Worm (Caenorhabditis elegans) whole organism, L1 larva: Measurements from ENCODE around the gene ncr-2.

ENCODE experiments used
- C04F5.9 ChIP-seq: sonication (generic microtip); optimal IDR thresholded peaks from 2 replicates; lab custom pipeline; 2016; ENCODE audit warnings: missing genetic modification characterization, missing compliant biosample characterization
- C16A3.4 ChIP-seq: fragments of 150-350 bp; optimal IDR thresholded peaks from 2 replicates; lab custom pipeline; 2014; ENCODE audit warnings: missing biosample characterization, missing genetic modification characterization
- F16B12.6 ChIP-seq: fragments of 150-350 bp; optimal IDR thresholded peaks from 2 replicates; lab custom pipeline; 2014; ENCODE audit warnings: missing biosample characterization, missing genetic modification characterization
- blmp-1 ChIP-seq: fragments of 150-350 bp; optimal IDR thresholded peaks from 2 replicates; lab custom pipeline; 2014; ENCODE audit warnings: missing biosample characterization, missing genetic modification characterization
- ceh-63 ChIP-seq: fragments of 200-800 bp; sonication (Bioruptor generic); optimal IDR thresholded peaks from 2 replicates; lab custom pipeline; 2018; ENCODE audit warnings: mild to moderate bottlenecking, missing genetic modification characterization, missing compliant biosample characterization
- ceh-8 ChIP-seq: fragments of 200-800 bp; sonication (Bioruptor generic); optimal IDR thresholded peaks from 2 replicates; lab custom pipeline; 2018; ENCODE audit warnings: mild to moderate bottlenecking, missing genetic modification characterization, moderate library complexity, missing compliant biosample characterization
- ceh-82 ChIP-seq, 3 experiments: fragments of 150-350 bp in 1 of 3; sonication (generic microtip) in 2 of 3; optimal IDR thresholded peaks; 2 replicates each; lab custom pipeline; 2014 to 2017; ENCODE audit warnings: missing biosample characterization in 3 of 3, missing genetic modification characterization in 3 of 3
- ces-1 ChIP-seq: fragments of 150-350 bp; optimal IDR thresholded peaks from 2 replicates; lab custom pipeline; 2014; ENCODE audit warnings: missing biosample characterization, missing genetic modification reagents, missing genetic modification characterization
- dpl-1 ChIP-seq, 3 experiments: fragments of 150-350 bp in 2 of 3; sonication (generic microtip) in 1 of 3; optimal IDR thresholded peaks; 2 replicates each; lab custom pipeline; 2014 to 2017; ENCODE audit warnings: missing biosample characterization in 3 of 3, missing genetic modification characterization in 3 of 3, missing genetic modification reagents in 3 of 3
- efl-1 ChIP-seq, 4 experiments: fragments of 150-350 bp; optimal IDR thresholded peaks in 3 of 4; peaks in 1 of 4; 1 replicate in 1 of 4; 2 replicates in 3 of 4; lab custom pipeline; 2014; ENCODE audit warnings: missing biosample characterization in 2 of 4, missing genetic modification characterization in 2 of 4, missing genetic modification reagents in 2 of 4
- egl-27 ChIP-seq, 2 experiments: fragments of 150-350 bp in 1 of 2; sonication (generic microtip); optimal IDR thresholded peaks; 3 replicates each; lab custom pipeline; 2017 to 2018; ENCODE audit warnings: missing biosample characterization in 2 of 2, missing genetic modification characterization in 2 of 2, missing genetic modification reagents in 2 of 2
- elt-3 ChIP-seq, 6 experiments: fragments of 150-350 bp in 1 of 6; sonication (generic microtip); optimal IDR thresholded peaks; 2 replicates each; lab custom pipeline; 2017 to 2018; ENCODE audit warnings: missing biosample characterization in 6 of 6, missing genetic modification characterization in 6 of 6, inconsistent platforms in 1 of 6
- fkh-4 ChIP-seq: sonication (generic microtip); optimal IDR thresholded peaks from 2 replicates; lab custom pipeline; 2016; ENCODE audit warnings: missing compliant biosample characterization, missing genetic modification characterization, borderline replicate concordance
- fkh-8 ChIP-seq: sonication (generic microtip); optimal IDR thresholded peaks from 2 replicates; lab custom pipeline; 2016; ENCODE audit warnings: mild to moderate bottlenecking, missing genetic modification characterization, missing compliant biosample characterization
- grh-1 ChIP-seq: fragments of 200-800 bp; sonication (Bioruptor generic); IDR thresholded peaks from 2 replicates; pipeline ENCODE4 v1.3.6; 2022; ENCODE audit warnings: missing genetic modification reagents, missing genetic modification characterization, missing compliant biosample characterization
- isw-1 ChIP-seq: fragments of 200-800 bp; sonication (Bioruptor generic); IDR thresholded peaks from 2 replicates; pipeline ENCODE4 v1.3.6; 2022; ENCODE audit warnings: missing genetic modification characterization, missing compliant biosample characterization
- lin-13 ChIP-seq: fragments of 150-350 bp; optimal IDR thresholded peaks from 2 replicates; lab custom pipeline; 2014; ENCODE audit warnings: missing biosample characterization, missing genetic modification reagents, missing genetic modification characterization
- lin-14 ChIP-seq: fragments of 200-800 bp; sonication (Bioruptor generic); optimal IDR thresholded peaks from 2 replicates; lab custom pipeline; 2018; ENCODE audit warnings: mild to moderate bottlenecking, missing genetic modification characterization, moderate library complexity, missing compliant biosample characterization
- lin-15B ChIP-seq: fragments of 150-350 bp; sonication (generic microtip); optimal IDR thresholded peaks from 3 replicates; lab custom pipeline; 2014; ENCODE audit warnings: missing biosample characterization, missing genetic modification characterization
- lin-35 ChIP-seq, 2 experiments: fragments of 150-350 bp; optimal IDR thresholded peaks; 2 replicates each; lab custom pipeline; 2014; ENCODE audit warnings: missing biosample characterization in 2 of 2, missing genetic modification characterization in 2 of 2, missing genetic modification reagents in 2 of 2
- lin-39 ChIP-seq: fragments of 150-350 bp; optimal IDR thresholded peaks from 2 replicates; lab custom pipeline; 2014; ENCODE audit warnings: missing biosample characterization, missing genetic modification reagents, missing genetic modification characterization
- lir-3 ChIP-seq: sonication (generic microtip); optimal IDR thresholded peaks from 2 replicates; lab custom pipeline; 2016; ENCODE audit warnings: mild to moderate bottlenecking, missing genetic modification characterization, moderate library complexity, missing compliant biosample characterization; ENCODE audit not compliant: poor library complexity
- lsy-2 ChIP-seq, 2 experiments: fragments of 150-350 bp; optimal IDR thresholded peaks; 2 replicates each; lab custom pipeline; 2014; ENCODE audit warnings: missing biosample characterization in 2 of 2, missing genetic modification characterization in 2 of 2
- mep-1 ChIP-seq: fragments of 150-350 bp; optimal IDR thresholded peaks from 2 replicates; lab custom pipeline; 2014; ENCODE audit warnings: missing biosample characterization, missing genetic modification characterization
- nhr-20 ChIP-seq: sonication (generic microtip); optimal IDR thresholded peaks from 2 replicates; lab custom pipeline; 2016; ENCODE audit warnings: mild to moderate bottlenecking, missing genetic modification characterization, missing compliant biosample characterization
- nhr-237 ChIP-seq: fragments of 150-350 bp; optimal IDR thresholded peaks from 2 replicates; lab custom pipeline; 2014; ENCODE audit warnings: missing biosample characterization, missing genetic modification characterization
- nhr-77 ChIP-seq: fragments of 150-350 bp; optimal IDR thresholded peaks from 2 replicates; lab custom pipeline; 2014; ENCODE audit warnings: missing biosample characterization, missing genetic modification characterization
- nhr-85 ChIP-seq: sonication (generic microtip); peaks from one replicate; lab custom pipeline; 2016; ENCODE audit warnings: missing genetic modification characterization, inconsistent platforms, missing compliant biosample characterization
- nhr-90 ChIP-seq: sonication (generic microtip); optimal IDR thresholded peaks from 2 replicates; lab custom pipeline; 2016; ENCODE audit warnings: mild to moderate bottlenecking, missing genetic modification characterization, missing compliant biosample characterization; ENCODE audit not compliant: poor library complexity
- pag-3 ChIP-seq: sonication (generic microtip); optimal IDR thresholded peaks from 2 replicates; lab custom pipeline; 2017; ENCODE audit warnings: missing genetic modification characterization, mild to moderate bottlenecking, missing compliant biosample characterization, antibody characterized with exemption, borderline replicate concordance; ENCODE audit not compliant: insufficient read depth
- rnt-1 ChIP-seq: sonication (generic microtip); optimal IDR thresholded peaks from 2 replicates; lab custom pipeline; 2016; ENCODE audit warnings: mild to moderate bottlenecking, missing genetic modification characterization, moderate library complexity, missing compliant biosample characterization
- skn-1 ChIP-seq: fragments of 150-350 bp; optimal IDR thresholded peaks from 2 replicates; lab custom pipeline; 2014; ENCODE audit warnings: missing biosample characterization, missing genetic modification characterization
- snu-23 ChIP-seq: sonication (generic microtip); optimal IDR thresholded peaks from 2 replicates; lab custom pipeline; 2016; ENCODE audit warnings: missing genetic modification characterization, missing compliant biosample characterization
- sup-37 ChIP-seq: fragments of 200-800 bp; sonication (Bioruptor generic); optimal IDR thresholded peaks from 2 replicates; lab custom pipeline; 2018; ENCODE audit warnings: mild to moderate bottlenecking, missing genetic modification characterization, missing compliant biosample characterization
- swsn-7 ChIP-seq: sonication (generic microtip); optimal IDR thresholded peaks from 2 replicates; lab custom pipeline; 2016; ENCODE audit warnings: missing genetic modification characterization, missing compliant biosample characterization
- tlp-1 ChIP-seq: fragments of 150-350 bp; optimal IDR thresholded peaks from 2 replicates; lab custom pipeline; 2014; ENCODE audit warnings: missing biosample characterization, missing genetic modification characterization
- unc-86 ChIP-seq: sonication (generic microtip); optimal IDR thresholded peaks from 2 replicates; lab custom pipeline; 2016; ENCODE audit warnings: missing genetic modification characterization, missing compliant biosample characterization
- vab-15 ChIP-seq: sonication (generic microtip); optimal IDR thresholded peaks from 2 replicates; lab custom pipeline; 2017; ENCODE audit warnings: missing genotype, mild to moderate bottlenecking, missing genetic modification characterization, missing compliant biosample characterization
- xbp-1 ChIP-seq: sonication (generic microtip); optimal IDR thresholded peaks from 2 replicates; lab custom pipeline; 2016; ENCODE audit warnings: missing genetic modification characterization, missing compliant biosample characterization
- ztf-4 ChIP-seq: fragments of 150-350 bp; optimal IDR thresholded peaks from 2 replicates; lab custom pipeline; 2014; ENCODE audit warnings: missing biosample characterization, missing genetic modification characterization

Gene ncr-2

ce11 chrIII:8245591-8245990 lies 12.6 kb upstream of the ncr-2 start, which contains the start of gene C02F5.3:
Gene C02F5.3 (plus strand): TSS chrIII:8245891.
- TF ChIP-seq pag-3 (tag; lab: Kevin White, UChicago), result no peak
- TF ChIP-seq grh-1, result no peak
- no peak for TF ChIP-seq lin-39 (tag; lab: Kevin White, UChicago)

- TF ChIP-seq isw-1, result no peak
- no peak for TF ChIP-seq lir-3 (tag; lab: Kevin White, UChicago)
- TF ChIP-seq F16B12.6 (tag; lab: Kevin White, UChicago), result no peak
- TF ChIP-seq vab-15 (tag; lab: Kevin White, UChicago), result no peak
- TF ChIP-seq ces-1 (GFP tag; lab: Kevin White, UChicago), result no peak
These were observed 11.1 kb upstream of the ncr-2 start, which contains the start of gene C02F5.13 for ce11 chrIII:8247051-8247450. Gene C02F5.13 (plus strand): TSS chrIII:8247351.

ce11 chrIII:8249381-8249780 lies 8.8 kb upstream of the ncr-2 start, which contains the start of the genes C02F5.10 and C02F5.2:
Gene C02F5.10 (minus strand): TSS chrIII:8249481.
Gene C02F5.2 (plus strand): TSS chrIII:8249619.
- TF ChIP-seq egl-27 (tag; optimal IDR thresholded peaks at IDR 0.05; lab: Kevin White, UChicago) (no peak), ceh-8 (GFP tag; lab: Kevin White, UChicago) (no peak)

ce11 chrIII:8250007-8250683 lies 8.0 kb upstream of the ncr-2 start, which contains the start of gene knl-1:
Gene knl-1 (plus strand): TSS chrIII:8250632.
- TF ChIP-seq fkh-4 (tag; lab: Kevin White, UChicago) (peak; percentile 5), F16B12.6 (tag; lab: Kevin White, UChicago) (peak; percentile 42), ztf-4 (tag; lab: Kevin White, UChicago) (no peak), nhr-90 (tag; lab: Kevin White, UChicago) (peak; percentile 25), nhr-77 (tag; lab: Kevin White, UChicago) (peak; percentile 28), grh-1 (no peak), C16A3.4 (peak; percentile 82), nhr-85 (tag; lab: Kevin White, UChicago) (peak; percentile 62), lin-35 (GFP tag; optimal IDR thresholded peaks at IDR 0.05; lab: Kevin White, UChicago) (peak; percentile 77 to 94), ceh-63 (GFP tag; lab: Kevin White, UChicago) (no peak), swsn-7 (peak; percentile 17), lin-14 (GFP tag; lab: Kevin White, UChicago) (peak; percentile 46), lir-3 (tag; lab: Kevin White, UChicago) (peak; percentile 36), C04F5.9 (no peak), lin-13 (GFP tag; lab: Kevin White, UChicago) (peak; percentile 49), efl-1 (optimal IDR thresholded peaks at IDR 0.05; lab: Kevin White, UChicago) (peak; percentile 84 to 91), efl-1 (GFP tag; optimal IDR thresholded peaks at IDR 0.05 in 1 of 2; lab: Kevin White, UChicago) (peak; percentile 83 to 97), mep-1 (tag; lab: Kevin White, UChicago) (peak; percentile 69), skn-1 (peak; percentile 36), elt-3 (tag; optimal IDR thresholded peaks at IDR 0.05; lab: Kevin White, UChicago) (peak in 1 of 6 experiments; percentile 22), tlp-1 (no peak), lsy-2 (tag; optimal IDR thresholded peaks at IDR 0.05; lab: Kevin White, UChicago) (peak; percentile 28 to 82), nhr-237 (tag; lab: Kevin White, UChicago) (peak; percentile 2), sup-37 (GFP tag; lab: Kevin White, UChicago) (no peak), snu-23 (GFP tag; lab: Kevin White, UChicago) (peak; percentile 50), lin-15B (tag; lab: Kevin White, UChicago) (peak; percentile 74), rnt-1 (tag; lab: Kevin White, UChicago) (peak; percentile 65), ceh-82 (tag; optimal IDR thresholded peaks at IDR 0.05; lab: Kevin White, UChicago) (peak in 1 of 3 experiments; percentile 61), xbp-1 (tag; lab: Kevin White, UChicago) (peak; percentile 22), fkh-8 (peak; percentile 19), unc-86 (no peak), blmp-1 (peak; percentile 72), nhr-20 (tag; lab: Kevin White, UChicago) (peak; percentile 27), dpl-1 (GFP tag; optimal IDR thresholded peaks at IDR 0.05; lab: Kevin White, UChicago) (peak; percentile 80 to 89 (median 81)), vab-15 (tag; lab: Kevin White, UChicago) (peak; percentile 17)
